Worm (Caenorhabditis elegans) whole organism, L1 larva: ENCODE data around the gene C38D4.7.

Experiments
- C04F5.9 ChIP-seq: sonication (generic microtip); optimal IDR thresholded peaks from 2 replicates; lab custom pipeline; 2016; ENCODE audit warnings: missing genetic modification characterization, missing compliant biosample characterization
- C16A3.4 ChIP-seq: fragments of 150-350 bp; optimal IDR thresholded peaks from 2 replicates; lab custom pipeline; 2014; ENCODE audit warnings: missing biosample characterization, missing genetic modification characterization
- C34B4.2 ChIP-seq: sonication (generic microtip); optimal IDR thresholded peaks from 2 replicates; lab custom pipeline; 2017; ENCODE audit warnings: mild to moderate bottlenecking, missing genetic modification characterization, missing compliant biosample characterization
- F16B12.6 ChIP-seq: fragments of 150-350 bp; optimal IDR thresholded peaks from 2 replicates; lab custom pipeline; 2014; ENCODE audit warnings: missing biosample characterization, missing genetic modification characterization
- ceh-82 ChIP-seq, 3 experiments: fragments of 150-350 bp in 1 of 3; sonication (generic microtip) in 2 of 3; optimal IDR thresholded peaks; 2 replicates each; lab custom pipeline; 2014 to 2017; ENCODE audit warnings: missing biosample characterization in 3 of 3, missing genetic modification characterization in 3 of 3
- ceh-88 ChIP-seq: fragments of 200-800 bp; sonication (Bioruptor generic); IDR thresholded peaks from 2 replicates; pipeline ENCODE4 v1.3.6; 2022; ENCODE audit warnings: missing genetic modification characterization, missing compliant biosample characterization
- ces-1 ChIP-seq: fragments of 150-350 bp; optimal IDR thresholded peaks from 2 replicates; lab custom pipeline; 2014; ENCODE audit warnings: missing biosample characterization, missing genetic modification reagents, missing genetic modification characterization
- dpl-1 ChIP-seq, 3 experiments: fragments of 150-350 bp in 2 of 3; sonication (generic microtip) in 1 of 3; optimal IDR thresholded peaks; 2 replicates each; lab custom pipeline; 2014 to 2017; ENCODE audit warnings: missing biosample characterization in 3 of 3, missing genetic modification characterization in 3 of 3, missing genetic modification reagents in 3 of 3
- efl-1 ChIP-seq, 4 experiments: fragments of 150-350 bp; optimal IDR thresholded peaks in 3 of 4; peaks in 1 of 4; 1 replicate in 1 of 4; 2 replicates in 3 of 4; lab custom pipeline; 2014; ENCODE audit warnings: missing biosample characterization in 2 of 4, missing genetic modification characterization in 2 of 4, missing genetic modification reagents in 2 of 4
- egl-13 ChIP-seq: sonication (generic microtip); optimal IDR thresholded peaks from 2 replicates; lab custom pipeline; 2016; ENCODE audit warnings: missing genotype, missing genetic modification reagents, missing genetic modification characterization, missing compliant biosample characterization
- egl-27 ChIP-seq, 2 experiments: fragments of 150-350 bp in 1 of 2; sonication (generic microtip); optimal IDR thresholded peaks; 3 replicates each; lab custom pipeline; 2017 to 2018; ENCODE audit warnings: missing biosample characterization in 2 of 2, missing genetic modification characterization in 2 of 2, missing genetic modification reagents in 2 of 2
- elt-2 ChIP-seq: sonication (generic microtip); optimal IDR thresholded peaks from 2 replicates; lab custom pipeline; 2016; ENCODE audit warnings: missing genetic modification characterization, mild to moderate bottlenecking, inconsistent platforms, missing compliant biosample characterization, missing genetic modification reagents
- fkh-10 ChIP-seq: sonication (generic microtip); optimal IDR thresholded peaks from 2 replicates; lab custom pipeline; 2017; ENCODE audit warnings: missing biosample characterization, missing genetic modification reagents, missing genetic modification characterization
- fkh-8 ChIP-seq: sonication (generic microtip); optimal IDR thresholded peaks from 2 replicates; lab custom pipeline; 2016; ENCODE audit warnings: mild to moderate bottlenecking, missing genetic modification characterization, missing compliant biosample characterization
- fos-1 ChIP-seq: fragments of 150-350 bp; optimal IDR thresholded peaks from 2 replicates; lab custom pipeline; 2014; ENCODE audit warnings: missing biosample characterization, missing genetic modification characterization
- grh-1 ChIP-seq: fragments of 200-800 bp; sonication (Bioruptor generic); IDR thresholded peaks from 2 replicates; pipeline ENCODE4 v1.3.6; 2022; ENCODE audit warnings: missing genetic modification reagents, missing genetic modification characterization, missing compliant biosample characterization
- hlh-17 ChIP-seq: fragments of 200-800 bp; sonication (Bioruptor generic); optimal IDR thresholded peaks from 2 replicates; lab custom pipeline; 2018; ENCODE audit warnings: missing genetic modification characterization, mild to moderate bottlenecking, missing compliant biosample characterization, moderate library complexity, borderline replicate concordance
- hlh-4 ChIP-seq: sonication (generic microtip); optimal IDR thresholded peaks from 2 replicates; lab custom pipeline; 2016; ENCODE audit warnings: mild to moderate bottlenecking, missing genetic modification characterization, missing compliant biosample characterization
- irx-1 ChIP-seq: sonication (generic microtip); optimal IDR thresholded peaks from 2 replicates; lab custom pipeline; 2016; ENCODE audit warnings: missing genetic modification characterization, missing compliant biosample characterization
- jun-1 ChIP-seq: fragments of 150-350 bp; optimal IDR thresholded peaks from 2 replicates; lab custom pipeline; 2014; ENCODE audit warnings: missing biosample characterization, missing genetic modification reagents, missing genetic modification characterization
- lin-15B ChIP-seq: fragments of 150-350 bp; sonication (generic microtip); optimal IDR thresholded peaks from 3 replicates; lab custom pipeline; 2014; ENCODE audit warnings: missing biosample characterization, missing genetic modification characterization
- lin-35 ChIP-seq, 2 experiments: fragments of 150-350 bp; optimal IDR thresholded peaks; 2 replicates each; lab custom pipeline; 2014; ENCODE audit warnings: missing biosample characterization in 2 of 2, missing genetic modification characterization in 2 of 2, missing genetic modification reagents in 2 of 2
- mdl-1 ChIP-seq, 2 experiments: fragments of 150-350 bp; optimal IDR thresholded peaks; 2 replicates each; lab custom pipeline; 2014 to 2017; ENCODE audit warnings: missing biosample characterization in 2 of 2, missing genetic modification characterization in 2 of 2, inconsistent platforms in 1 of 2
- nhr-20 ChIP-seq: sonication (generic microtip); optimal IDR thresholded peaks from 2 replicates; lab custom pipeline; 2016; ENCODE audit warnings: mild to moderate bottlenecking, missing genetic modification characterization, missing compliant biosample characterization
- nhr-237 ChIP-seq: fragments of 150-350 bp; optimal IDR thresholded peaks from 2 replicates; lab custom pipeline; 2014; ENCODE audit warnings: missing biosample characterization, missing genetic modification characterization
- nhr-47 ChIP-seq: sonication (generic microtip); optimal IDR thresholded peaks from 2 replicates; lab custom pipeline; 2016; ENCODE audit warnings: mild to moderate bottlenecking, missing genetic modification characterization, moderate library complexity, missing compliant biosample characterization
- nhr-76 ChIP-seq: sonication (generic microtip); optimal IDR thresholded peaks from 2 replicates; lab custom pipeline; 2017; ENCODE audit warnings: missing biosample characterization, missing genetic modification characterization
- nhr-84 ChIP-seq: sonication (generic microtip); optimal IDR thresholded peaks from 2 replicates; lab custom pipeline; 2017; ENCODE audit warnings: missing biosample characterization, missing genetic modification characterization
- nhr-85 ChIP-seq: sonication (generic microtip); peaks from one replicate; lab custom pipeline; 2016; ENCODE audit warnings: missing genetic modification characterization, inconsistent platforms, missing compliant biosample characterization
- nhr-90 ChIP-seq: sonication (generic microtip); optimal IDR thresholded peaks from 2 replicates; lab custom pipeline; 2016; ENCODE audit warnings: mild to moderate bottlenecking, missing genetic modification characterization, missing compliant biosample characterization; ENCODE audit not compliant: poor library complexity
- pag-3 ChIP-seq: sonication (generic microtip); optimal IDR thresholded peaks from 2 replicates; lab custom pipeline; 2017; ENCODE audit warnings: missing genetic modification characterization, mild to moderate bottlenecking, missing compliant biosample characterization, antibody characterized with exemption, borderline replicate concordance; ENCODE audit not compliant: insufficient read depth
- pqm-1 ChIP-seq: sonication (generic microtip); optimal IDR thresholded peaks from 3 replicates; lab custom pipeline; 2017; ENCODE audit warnings: missing biosample characterization, missing genetic modification characterization
- rnt-1 ChIP-seq: sonication (generic microtip); optimal IDR thresholded peaks from 2 replicates; lab custom pipeline; 2016; ENCODE audit warnings: mild to moderate bottlenecking, missing genetic modification characterization, moderate library complexity, missing compliant biosample characterization
- snu-23 ChIP-seq: sonication (generic microtip); optimal IDR thresholded peaks from 2 replicates; lab custom pipeline; 2016; ENCODE audit warnings: missing genetic modification characterization, missing compliant biosample characterization
- sptf-1 ChIP-seq: fragments of 150-350 bp; optimal IDR thresholded peaks from 2 replicates; lab custom pipeline; 2014; ENCODE audit warnings: missing biosample characterization, missing genetic modification characterization
- tbx-2 ChIP-seq: sonication (generic microtip); optimal IDR thresholded peaks from 2 replicates; lab custom pipeline; 2016; ENCODE audit warnings: missing genetic modification characterization, missing compliant biosample characterization
- tlp-1 ChIP-seq: fragments of 150-350 bp; optimal IDR thresholded peaks from 2 replicates; lab custom pipeline; 2014; ENCODE audit warnings: missing biosample characterization, missing genetic modification characterization
- unc-130 ChIP-seq: fragments of 150-350 bp; optimal IDR thresholded peaks from 2 replicates; lab custom pipeline; 2017; ENCODE audit warnings: missing biosample characterization, missing genetic modification characterization, inconsistent platforms
- unc-30 ChIP-seq: sonication (generic microtip); optimal IDR thresholded peaks from 2 replicates; lab custom pipeline; 2017; ENCODE audit warnings: missing biosample characterization, missing genetic modification characterization
- unc-62 ChIP-seq: fragments of 150-350 bp; optimal IDR thresholded peaks from 2 replicates; lab custom pipeline; 2014; ENCODE audit warnings: missing biosample characterization, missing genetic modification reagents, missing genetic modification characterization
- unc-86 ChIP-seq: sonication (generic microtip); optimal IDR thresholded peaks from 2 replicates; lab custom pipeline; 2016; ENCODE audit warnings: missing genetic modification characterization, missing compliant biosample characterization
- unc-98 ChIP-seq: fragments of 200-800 bp; sonication (Bioruptor generic); IDR thresholded peaks from 2 replicates; pipeline ENCODE4 v1.3.6; 2022; ENCODE audit warnings: missing genetic modification characterization, missing compliant biosample characterization
- ztf-11 ChIP-seq, 2 experiments: sonication (generic microtip); optimal IDR thresholded peaks; 2 replicates each; lab custom pipeline; 2016 to 2017; ENCODE audit warnings: missing genetic modification characterization in 2 of 2, missing biosample characterization in 1 of 2, missing compliant biosample characterization in 1 of 2

Gene C38D4.7

DNA sequence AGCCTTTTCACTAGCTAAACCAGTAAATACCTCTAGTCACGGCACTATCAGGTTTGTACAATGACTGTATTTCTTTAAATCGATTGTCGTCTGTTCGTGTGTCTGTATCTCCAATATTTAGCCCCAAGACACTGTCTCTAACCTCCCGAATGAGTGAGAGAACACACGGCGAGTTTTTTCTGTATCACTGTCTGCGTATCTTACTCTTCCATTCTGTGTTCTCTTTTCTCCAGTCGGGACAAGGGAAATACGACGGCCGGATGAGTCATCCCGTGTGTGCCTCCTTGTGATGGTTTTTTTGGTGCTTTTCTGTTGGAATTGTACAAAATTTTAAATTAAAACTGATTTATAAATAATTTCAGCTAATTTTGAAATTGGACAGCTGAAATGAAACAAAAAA, 15.1 kb downstream of the C38D4.7 start (continued):
- TF ChIP-seq hlh-17 (GFP tag; lab: Kevin White, UChicago): no peak
- TF ChIP-seq sptf-1: no peak
- TF ChIP-seq ztf-11 (tag; optimal IDR thresholded peaks at IDR 0.05; lab: Kevin White, UChicago): no peak
- no peak for TF ChIP-seq pqm-1 (tag; lab: Kevin White, UChicago)
- TF ChIP-seq ceh-88: no peak
- TF ChIP-seq nhr-90 (tag; lab: Kevin White, UChicago): peak; percentile 50
- peak; percentile 63 for TF ChIP-seq nhr-20 (tag; lab: Kevin White, UChicago)
- TF ChIP-seq snu-23: peak; percentile 72
- peak; percentile 62 for TF ChIP-seq C16A3.4 (tag; lab: Kevin White, UChicago)
- peak; percentile 53 to 79 for TF ChIP-seq lin-35 (GFP tag; optimal IDR thresholded peaks at IDR 0.05; lab: Kevin White, UChicago)
- peak; percentile 57 for TF ChIP-seq F16B12.6 (tag; lab: Kevin White, UChicago)
- TF ChIP-seq lin-15B (tag; lab: Kevin White, UChicago): peak; percentile 52
- peak; percentile 15 for TF ChIP-seq C04F5.9 (tag; lab: Kevin White, UChicago)
- peak; percentile 4 to 69 for TF ChIP-seq mdl-1 (tag; optimal IDR thresholded peaks at IDR 0.05; lab: Kevin White, UChicago)
- TF ChIP-seq pag-3 (tag; lab: Kevin White, UChicago): no peak
- no peak for TF ChIP-seq ces-1 (GFP tag; lab: Kevin White, UChicago)
- TF ChIP-seq ceh-82 (tag; optimal IDR thresholded peaks at IDR 0.05; lab: Kevin White, UChicago): peak; percentile 2 to 53 (median 49)
- no peak for TF ChIP-seq fkh-10
- peak; percentile 44 for TF ChIP-seq rnt-1 (tag; lab: Kevin White, UChicago)
- TF ChIP-seq tlp-1 (tag; lab: Kevin White, UChicago): no peak
- no peak for TF ChIP-seq irx-1 (tag; lab: Kevin White, UChicago)
- TF ChIP-seq egl-27 (tag; optimal IDR thresholded peaks at IDR 0.05; lab: Kevin White, UChicago): no peak
- no peak for TF ChIP-seq unc-62 (GFP tag; lab: Kevin White, UChicago)
- TF ChIP-seq grh-1 (GFP tag; lab: Robert Waterston, UW): no peak
- no peak for TF ChIP-seq C34B4.2 (tag; lab: Kevin White, UChicago)
- peak; percentile 52 to 67 (median 61) for TF ChIP-seq dpl-1 (GFP tag; optimal IDR thresholded peaks at IDR 0.05; lab: Kevin White, UChicago)
- no peak for TF ChIP-seq unc-86
- no peak for TF ChIP-seq hlh-4 (tag; lab: Kevin White, UChicago)
- peak; percentile 56 for TF ChIP-seq tbx-2 (tag; lab: Kevin White, UChicago)
- TF ChIP-seq fkh-8: no peak
- TF ChIP-seq nhr-85 (tag; lab: Kevin White, UChicago): peak; percentile 54
- peak; percentile 99 for TF ChIP-seq fos-1
- TF ChIP-seq nhr-47 (tag; lab: Kevin White, UChicago): peak; percentile 54
- TF ChIP-seq egl-13 (tag; lab: Kevin White, UChicago): no peak
- TF ChIP-seq unc-98: no peak
- no peak for TF ChIP-seq elt-2
- TF ChIP-seq unc-30 (tag; lab: Kevin White, UChicago): no peak
- TF ChIP-seq jun-1: peak; percentile 96
- TF ChIP-seq nhr-84 (tag; lab: Kevin White, UChicago): no peak
- peak; percentile 5 for TF ChIP-seq nhr-237
- TF ChIP-seq efl-1 (optimal IDR thresholded peaks at IDR 0.05; lab: Kevin White, UChicago): peak; percentile 78 to 80
- TF ChIP-seq efl-1 (GFP tag; optimal IDR thresholded peaks at IDR 0.05 in 1 of 2; lab: Kevin White, UChicago): peak; percentile 60 to 96
- TF ChIP-seq unc-130 (tag; lab: Kevin White, UChicago): no peak
- no peak for TF ChIP-seq nhr-76
